Fruit fly (Drosophila melanogaster): ENCODE measurements around the gene Or67c.

Or67c gene

DNA sequence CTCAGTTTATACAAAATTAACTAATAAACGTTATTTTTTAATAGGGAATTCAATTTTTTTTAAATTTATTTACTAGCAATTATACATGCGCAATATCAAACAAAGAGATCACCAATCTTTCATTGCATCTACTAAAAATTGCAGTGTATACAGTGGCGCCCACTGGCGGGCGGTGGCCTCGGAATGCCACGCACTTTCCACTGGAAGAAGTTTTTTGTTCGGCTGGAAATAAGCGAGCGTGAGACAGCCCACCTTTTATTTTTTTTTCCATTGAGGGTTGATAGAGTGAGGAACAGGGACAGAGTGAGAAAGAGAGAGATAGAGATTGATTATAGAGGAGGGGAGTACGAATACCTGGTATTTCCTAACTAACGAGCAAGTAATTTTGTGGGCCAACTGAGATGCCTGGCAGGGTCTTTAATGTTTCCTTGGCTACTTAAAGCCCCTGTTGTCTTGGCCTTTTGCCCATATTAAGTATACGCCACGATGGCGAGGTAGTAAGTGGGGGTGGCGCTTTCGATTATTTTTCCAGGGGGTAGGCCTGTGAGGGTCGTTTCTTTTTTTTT, 27.2 kb upstream of the Or67c start (continued):
- TF ChIP-seq ase (GFP tag; IDR thresholded peaks at IDR 0.05) (no peak), Dbx (GFP tag; IDR thresholded peaks at IDR 0.05) (no peak), CG14965 (GFP tag; optimal IDR thresholded peaks at IDR 0.05; ENCODE audit: borderline replicate concordance) (peak; percentile 95), CG1832 (GFP tag; optimal IDR thresholded peaks at IDR 0.05) (peak; percentile 61), CG7786 (GFP tag; optimal IDR thresholded peaks at IDR 0.05) (no peak), sim (GFP tag; IDR thresholded peaks at IDR 0.05) (no peak), cg (GFP tag; optimal IDR thresholded peaks at IDR 0.05) (no peak), CG11093 (GFP tag; IDR thresholded peaks at IDR 0.05) (no peak), CG11723 (GFP tag; optimal IDR thresholded peaks at IDR 0.05) (no peak), unc-4 (GFP tag; IDR thresholded peaks at IDR 0.05; ENCODE audit: partially characterized antibody) (no peak), CTCF (GFP tag; optimal IDR thresholded peaks at IDR 0.05) (peak; percentile 89), NK7.1 (GFP tag; optimal IDR thresholded peaks at IDR 0.05) (no peak), gcm (GFP tag; optimal IDR thresholded peaks at IDR 0.05) (no peak), fd64A (GFP tag; optimal IDR thresholded peaks at IDR 0.05) (no peak), sens (GFP tag) (peak; percentile 69), Sry-β (GFP tag; optimal IDR thresholded peaks at IDR 0.05) (no peak), ken (GFP tag; IDR thresholded peaks at IDR 0.05) (no peak), CG8924 (tag; optimal IDR thresholded peaks at IDR 0.05) (no peak), nerfin-2 (GFP tag; IDR thresholded peaks at IDR 0.05; ENCODE audit: partially characterized antibody) (no peak), CG6654 (GFP tag; optimal IDR thresholded peaks at IDR 0.05) (peak; percentile 11), ab (GFP tag; optimal IDR thresholded peaks at IDR 0.05) (no peak), sna (GFP tag; IDR thresholded peaks at IDR 0.05; ENCODE audit: partially characterized antibody) (no peak), shn (GFP tag; optimal IDR thresholded peaks at IDR 0.05) (no peak), CG16813 (GFP tag; IDR thresholded peaks at IDR 0.05; ENCODE audit: partially characterized antibody) (no peak), Meics (GFP tag; optimal IDR thresholded peaks at IDR 0.05) (no peak), CG18764 (GFP tag; optimal IDR thresholded peaks at IDR 0.05) (no peak), sens-2 (GFP tag; IDR thresholded peaks at IDR 0.05) (no peak), Jarid2 (GFP tag; optimal IDR thresholded peaks at IDR 0.05) (no peak), CG8290 (GFP tag; optimal IDR thresholded peaks at IDR 0.05) (no peak), CG8290 (tag; optimal IDR thresholded peaks at IDR 0.05) (no peak), CG10462 (GFP tag; optimal IDR thresholded peaks at IDR 0.05) (no peak), CG12071 (GFP tag; optimal IDR thresholded peaks at IDR 0.05) (no peak), crol (GFP tag; IDR thresholded peaks at IDR 0.05) (no peak), CG8359 (GFP tag; optimal IDR thresholded peaks at IDR 0.05; ENCODE audit: borderline replicate concordance) (no peak), en (GFP tag; optimal IDR thresholded peaks at IDR 0.05) (no peak), bab2 (GFP tag; optimal IDR thresholded peaks at IDR 0.05) (no peak), kni (GFP tag; optimal IDR thresholded peaks at IDR 0.05) (no peak), Sry-δ (GFP tag; optimal IDR thresholded peaks at IDR 0.05) (no peak), D19A (tag; optimal IDR thresholded peaks at IDR 0.05) (peak; percentile 1), pho (GFP tag; optimal IDR thresholded peaks at IDR 0.05) (no peak), ash1 (GFP tag; optimal IDR thresholded peaks at IDR 0.05) (no peak), CG12104 (GFP tag; optimal IDR thresholded peaks at IDR 0.05) (no peak), Lpt (GFP tag; optimal IDR thresholded peaks at IDR 0.05) (no peak), hkb (optimal IDR thresholded peaks at IDR 0.05) (no peak), hkb (GFP tag; IDR thresholded peaks at IDR 0.05) (no peak), klu (GFP tag; IDR thresholded peaks at IDR 0.05) (no peak), CG3065 (GFP tag; optimal IDR thresholded peaks at IDR 0.05) (no peak), zfh1 (GFP tag; IDR thresholded peaks at IDR 0.05) (0 out of 3 replicates have a peak, but pooled peaks have one; percentile 32), CG3838 (GFP tag; optimal IDR thresholded peaks at IDR 0.05) (no peak), CG6254 (GFP tag; optimal IDR thresholded peaks at IDR 0.05) (peak; percentile 39), jumu (GFP tag; optimal IDR thresholded peaks at IDR 0.05) (no peak), Awh (GFP tag; IDR thresholded peaks at IDR 0.05) (no peak), Dfd (GFP tag; optimal IDR thresholded peaks at IDR 0.05) (no peak)
